Worm (Caenorhabditis elegans) whole organism, L4 larva: ENCODE data around the gene F44A2.7.
A peak's percentile ranks its signal among the peaks of the same experiment; 100 is the strongest.

Source experiments
- F26F4.8 ChIP-seq: fragments of 200-800 bp; sonication (Bioruptor generic); conservative IDR thresholded peaks from 2 replicates; pipeline ENCODE4 v1.3.6; 2022; ENCODE audit warnings: missing genetic modification characterization, missing compliant biosample characterization
- T20F7.1 ChIP-seq: fragments of 200-800 bp; sonication (Bioruptor generic); optimal IDR thresholded peaks from 2 replicates; lab custom pipeline; 2018; ENCODE audit warnings: mild to moderate bottlenecking, missing genetic modification characterization, missing compliant biosample characterization
- T26A8.4 ChIP-seq: fragments of 200-800 bp; sonication (Bioruptor generic); IDR thresholded peaks from 2 replicates; pipeline ENCODE4 v1.3.6; 2022; ENCODE audit warnings: missing genetic modification characterization, missing compliant biosample characterization
- Y105C5A.15 ChIP-seq: fragments of 200-800 bp; sonication (Bioruptor generic); IDR thresholded peaks from 2 replicates; pipeline ENCODE4 v1.3.6; 2022; ENCODE audit warnings: missing genetic modification characterization, missing compliant biosample characterization
- arid-1 ChIP-seq: fragments of 200-800 bp; sonication (Bioruptor generic); conservative IDR thresholded peaks from 2 replicates; pipeline ENCODE4 v1.3.6; 2022; ENCODE audit warnings: missing genetic modification reagents, missing genetic modification characterization, missing compliant biosample characterization
- ceh-20 ChIP-seq: fragments of 200-800 bp; sonication (Bioruptor generic); IDR thresholded peaks from 2 replicates; pipeline ENCODE4 v1.3.6; 2022; ENCODE audit warnings: missing genetic modification reagents, missing genetic modification characterization, missing compliant biosample characterization
- ceh-28 ChIP-seq: fragments of 150-350 bp; optimal IDR thresholded peaks from 2 replicates; lab custom pipeline; 2014; ENCODE audit warnings: missing biosample characterization, missing genetic modification reagents, missing genetic modification characterization
- ceh-44 ChIP-seq: fragments of 200-800 bp; sonication (Bioruptor generic); IDR thresholded peaks from 2 replicates; pipeline ENCODE4 v1.3.6; 2022; ENCODE audit warnings: missing genetic modification reagents, missing genetic modification characterization, missing compliant biosample characterization
- ceh-82 ChIP-seq: sonication (generic microtip); optimal IDR thresholded peaks from 2 replicates; lab custom pipeline; 2017; ENCODE audit warnings: missing biosample characterization, missing genetic modification characterization
- ces-1 ChIP-seq: fragments of 150-350 bp; sonication (generic microtip); optimal IDR thresholded peaks from 4 replicates; lab custom pipeline; 2014; ENCODE audit warnings: missing biosample characterization, missing genetic modification reagents, missing genetic modification characterization
- ctbp-1 ChIP-seq: fragments of 200-800 bp; sonication (Bioruptor generic); IDR thresholded peaks from 2 replicates; pipeline ENCODE4 v1.3.6; 2022; ENCODE audit warnings: missing genetic modification reagents, missing genetic modification characterization, missing compliant biosample characterization
- daf-12 ChIP-seq: fragments of 150-350 bp; optimal IDR thresholded peaks from 2 replicates; lab custom pipeline; 2014; ENCODE audit warnings: missing biosample characterization, missing genetic modification reagents, missing genetic modification characterization
- daf-19 ChIP-seq: fragments of 200-800 bp; sonication (Bioruptor generic); conservative IDR thresholded peaks from 2 replicates; pipeline ENCODE4 v1.3.6; 2022; ENCODE audit warnings: missing genetic modification characterization, missing compliant biosample characterization
- dmd-6 ChIP-seq: fragments of 200-800 bp; sonication (Bioruptor generic); IDR thresholded peaks from 2 replicates; pipeline ENCODE4 v1.3.6; 2022; ENCODE audit warnings: missing genetic modification reagents, missing genetic modification characterization, missing compliant biosample characterization
- duxl-1 ChIP-seq: sonication (generic microtip); optimal IDR thresholded peaks from 2 replicates; lab custom pipeline; 2016; ENCODE audit warnings: mild to moderate bottlenecking, missing genetic modification characterization, moderate library complexity, missing compliant biosample characterization; ENCODE audit not compliant: poor library complexity
- egl-27 ChIP-seq: sonication (generic microtip); optimal IDR thresholded peaks from 3 replicates; lab custom pipeline; 2017; ENCODE audit warnings: missing biosample characterization, missing genetic modification reagents, missing genetic modification characterization
- egl-43 ChIP-seq: fragments of 200-800 bp; sonication (Bioruptor generic); IDR thresholded peaks from 2 replicates; pipeline ENCODE4 v1.3.6; 2022; ENCODE audit warnings: missing genetic modification reagents, missing genetic modification characterization, missing compliant biosample characterization
- fkh-10 ChIP-seq: fragments of 150-350 bp; optimal IDR thresholded peaks from 2 replicates; lab custom pipeline; 2014; ENCODE audit warnings: missing biosample characterization, missing genetic modification reagents, missing genetic modification characterization
- fos-1 ChIP-seq: fragments of 150-350 bp; optimal IDR thresholded peaks from 2 replicates; lab custom pipeline; 2014; ENCODE audit warnings: missing biosample characterization, missing genetic modification characterization
- gei-8 ChIP-seq: fragments of 200-800 bp; sonication (Bioruptor generic); optimal IDR thresholded peaks from 2 replicates; lab custom pipeline; 2018; ENCODE audit warnings: mild to moderate bottlenecking, missing genetic modification characterization, missing compliant biosample characterization
- hmg-1.1 ChIP-seq: fragments of 200-800 bp; sonication (Bioruptor generic); IDR thresholded peaks from 2 replicates; pipeline ENCODE4 v1.3.6; 2022; ENCODE audit warnings: missing genetic modification reagents, missing genetic modification characterization, missing compliant biosample characterization
- jun-1 ChIP-seq: fragments of 150-350 bp; optimal IDR thresholded peaks from 2 replicates; lab custom pipeline; 2014; ENCODE audit warnings: missing biosample characterization, missing genetic modification reagents, missing genetic modification characterization
- lim-7 ChIP-seq: fragments of 200-800 bp; sonication (Bioruptor generic); IDR thresholded peaks from 2 replicates; pipeline ENCODE4 v1.3.6; 2022; ENCODE audit warnings: missing genetic modification characterization, missing compliant biosample characterization
- lin-13 ChIP-seq: fragments of 150-350 bp; optimal IDR thresholded peaks from 2 replicates; lab custom pipeline; 2014; ENCODE audit warnings: missing biosample characterization, missing genetic modification reagents, missing genetic modification characterization
- lin-38 ChIP-seq: fragments of 200-800 bp; sonication (Bioruptor generic); IDR thresholded peaks from 2 replicates; pipeline ENCODE4 v1.3.6; 2022; ENCODE audit warnings: missing genetic modification reagents, missing genetic modification characterization, missing compliant biosample characterization
- lin-39 ChIP-seq: fragments of 150-350 bp; optimal IDR thresholded peaks from 2 replicates; lab custom pipeline; 2014; ENCODE audit warnings: missing biosample characterization, missing genetic modification reagents, missing genetic modification characterization
- madf-5 ChIP-seq, 2 experiments: fragments of 200-800 bp; sonication (Bioruptor generic); IDR thresholded peaks; 2 replicates each; pipeline ENCODE4 v1.3.6; 2022; ENCODE audit warnings: missing compliant biosample characterization in 2 of 2, missing genetic modification characterization in 2 of 2
- mdl-1 ChIP-seq, 2 experiments: fragments of 150-350 bp in 1 of 2; sonication (generic microtip) in 1 of 2; optimal IDR thresholded peaks; 2 replicates each; lab custom pipeline; 2014 to 2017; ENCODE audit warnings: missing biosample characterization in 2 of 2, missing genetic modification characterization in 2 of 2
- mdt-29 ChIP-seq: fragments of 200-800 bp; sonication (Bioruptor generic); IDR thresholded peaks from 2 replicates; pipeline ENCODE4 v1.3.6; 2022; ENCODE audit warnings: missing genetic modification reagents, missing genetic modification characterization, missing compliant biosample characterization
- mep-1 ChIP-seq: fragments of 150-350 bp; sonication (generic microtip); optimal IDR thresholded peaks from 3 replicates; lab custom pipeline; 2014; ENCODE audit warnings: missing biosample characterization, missing genetic modification characterization
- mxl-2 ChIP-seq: fragments of 200-800 bp; sonication (Bioruptor generic); conservative IDR thresholded peaks from 2 replicates; pipeline ENCODE4 v1.3.6; 2022; ENCODE audit warnings: missing genetic modification reagents, missing genetic modification characterization, missing compliant biosample characterization
- nhr-111 ChIP-seq: fragments of 200-800 bp; sonication (Bioruptor generic); optimal IDR thresholded peaks from 2 replicates; lab custom pipeline; 2018; ENCODE audit warnings: mild to moderate bottlenecking, missing genetic modification characterization, missing compliant biosample characterization
- nhr-28 ChIP-seq: fragments of 150-350 bp; optimal IDR thresholded peaks from 2 replicates; lab custom pipeline; 2014; ENCODE audit warnings: missing biosample characterization, missing genetic modification characterization
- nhr-48 ChIP-seq: sonication (generic microtip); optimal IDR thresholded peaks from 2 replicates; lab custom pipeline; 2016; ENCODE audit warnings: mild to moderate bottlenecking, missing genetic modification characterization, missing compliant biosample characterization
- nhr-6 ChIP-seq: fragments of 150-350 bp; optimal IDR thresholded peaks from 2 replicates; lab custom pipeline; 2014; ENCODE audit warnings: missing biosample characterization, missing genetic modification characterization
- nhr-77 ChIP-seq: fragments of 150-350 bp; optimal IDR thresholded peaks from 2 replicates; lab custom pipeline; 2014; ENCODE audit warnings: missing biosample characterization, missing genetic modification characterization
- pha-4 ChIP-seq, 2 experiments: fragments of 150-350 bp in 1 of 2; fragments of 200-800 bp in 1 of 2; sonication (Bioruptor generic) in 1 of 2; IDR thresholded peaks in 1 of 2; optimal IDR thresholded peaks in 1 of 2; 2 replicates each; pipeline versions ENCODE4 v1.3.6 to Lab custom; 2014 to 2022; ENCODE audit warnings: missing genetic modification characterization in 2 of 2, missing genetic modification reagents in 2 of 2, missing biosample characterization in 1 of 2, missing compliant biosample characterization in 1 of 2
- php-3 ChIP-seq: fragments of 200-800 bp; sonication (Bioruptor generic); IDR thresholded peaks from 2 replicates; pipeline ENCODE4 v1.3.6; 2022; ENCODE audit warnings: missing genetic modification reagents, missing genetic modification characterization, missing compliant biosample characterization
- saeg-2 ChIP-seq: fragments of 200-800 bp; sonication (Bioruptor generic); IDR thresholded peaks from 2 replicates; pipeline ENCODE4 v1.3.6; 2022; ENCODE audit warnings: missing genetic modification reagents, missing genetic modification characterization, missing compliant biosample characterization
- sdz-12 ChIP-seq: fragments of 200-800 bp; sonication (Bioruptor generic); optimal IDR thresholded peaks from 2 replicates; lab custom pipeline; 2018; ENCODE audit warnings: mild to moderate bottlenecking, missing genetic modification characterization, missing compliant biosample characterization
- set-16 ChIP-seq: fragments of 200-800 bp; sonication (Bioruptor generic); IDR thresholded peaks from 2 replicates; pipeline ENCODE4 v1.3.6; 2022; ENCODE audit warnings: missing genetic modification reagents, missing genetic modification characterization, missing compliant biosample characterization
- snpc-4 ChIP-seq: fragments of 150-350 bp; optimal IDR thresholded peaks from 2 replicates; lab custom pipeline; 2014; ENCODE audit warnings: missing biosample characterization, missing genetic modification characterization
- spr-3 ChIP-seq: fragments of 200-800 bp; sonication (Bioruptor generic); optimal IDR thresholded peaks from 2 replicates; lab custom pipeline; 2018; ENCODE audit warnings: mild to moderate bottlenecking, missing genetic modification characterization, missing compliant biosample characterization
- tag-97 ChIP-seq: fragments of 200-800 bp; sonication (Bioruptor generic); IDR thresholded peaks from 2 replicates; pipeline ENCODE4 v1.3.6; 2022; ENCODE audit warnings: missing genetic modification characterization, missing compliant biosample characterization
- unc-130 ChIP-seq: sonication (generic microtip); optimal IDR thresholded peaks from 2 replicates; lab custom pipeline; 2016; ENCODE audit warnings: missing genetic modification reagents, missing genetic modification characterization, missing compliant biosample characterization
- vab-7 ChIP-seq: fragments of 200-800 bp; sonication (Bioruptor generic); IDR thresholded peaks from 2 replicates; pipeline ENCODE4 v1.3.6; 2022; ENCODE audit warnings: missing genetic modification reagents, missing genetic modification characterization, missing compliant biosample characterization
- zfp-2 ChIP-seq: sonication (generic microtip); optimal IDR thresholded peaks from 2 replicates; lab custom pipeline; 2016; ENCODE audit warnings: mild to moderate bottlenecking, missing genetic modification characterization, missing compliant biosample characterization
- ztf-11 ChIP-seq: fragments of 150-350 bp; optimal IDR thresholded peaks from 2 replicates; lab custom pipeline; 2014; ENCODE audit warnings: missing biosample characterization, missing genetic modification characterization

Gene F44A2.7

DNA sequence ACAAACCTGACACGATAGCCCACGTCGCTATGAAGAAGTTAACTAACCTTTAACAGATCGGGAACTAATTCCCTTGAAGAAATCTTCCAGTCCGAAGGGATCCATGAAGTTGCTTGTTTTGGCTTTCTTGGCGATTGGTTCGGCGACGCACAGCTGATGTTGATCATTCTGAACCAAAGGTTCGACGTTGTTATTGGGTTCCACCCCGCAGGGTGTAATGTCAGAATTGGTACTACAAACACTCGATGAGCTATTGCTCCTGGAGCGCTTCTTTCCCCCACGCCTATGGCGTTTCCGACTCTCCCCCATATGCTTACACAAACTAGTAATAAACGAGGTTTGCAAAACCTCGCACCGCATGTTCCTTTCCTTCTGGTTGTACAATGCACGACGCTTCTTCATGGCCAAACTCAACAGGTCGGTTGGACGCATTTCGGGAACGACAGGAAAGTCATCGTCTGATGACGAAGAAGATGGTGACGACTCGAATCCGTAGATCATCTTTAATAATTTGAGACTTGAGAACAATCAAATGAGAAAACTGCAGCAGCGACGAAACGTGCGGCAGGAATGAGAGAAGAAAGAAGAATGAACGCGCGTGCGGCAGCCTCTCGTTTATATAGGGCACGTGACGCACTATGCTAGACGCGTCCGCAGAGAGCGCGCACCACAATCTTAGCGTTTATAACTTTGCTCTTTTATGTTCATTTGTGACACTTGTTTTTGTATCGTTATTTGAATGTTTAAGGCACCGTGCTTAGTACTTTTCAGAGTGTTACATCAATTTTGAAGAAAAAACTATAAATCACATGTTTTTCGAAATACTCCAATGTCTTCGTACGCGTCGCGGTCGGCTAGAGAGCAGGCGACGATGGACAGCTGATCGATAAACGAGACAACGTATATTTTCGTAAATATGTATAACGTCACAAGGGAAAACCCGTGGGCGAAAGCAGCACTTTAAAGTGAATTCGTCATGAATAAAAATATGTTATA lies 22.6 kb downstream of the F44A2.7 start, which contains the start of gene tos-1 (continued):
- no peak for TF ChIP-seq Y105C5A.15 (GFP tag; lab: Robert Waterston, UW)
- TF ChIP-seq ztf-11: no peak
- peak; percentile 94 for TF ChIP-seq php-3
- peak; percentile 97 for TF ChIP-seq nhr-28 (tag; lab: Kevin White, UChicago)
- peak; percentile 96 for TF ChIP-seq nhr-77 (tag; lab: Kevin White, UChicago)
- peak; percentile 98 for TF ChIP-seq mdt-29 (GFP tag; lab: Robert Waterston, UW)
- peak; percentile 90 for TF ChIP-seq vab-7 (GFP tag; lab: Robert Waterston, UW)
- peak; percentile 96 for TF ChIP-seq T26A8.4
- TF ChIP-seq egl-27 (tag; lab: Kevin White, UChicago): no peak
- peak; percentile 95 for TF ChIP-seq nhr-6 (tag; lab: Kevin White, UChicago)
- peak; percentile 98 for TF ChIP-seq hmg-1.1 (GFP tag; lab: Robert Waterston, UW)
- TF ChIP-seq spr-3: peak; percentile 85
- no peak for TF ChIP-seq tag-97 (GFP tag; lab: Robert Waterston, UW)
- peak; percentile 85 for TF ChIP-seq ces-1
- TF ChIP-seq mxl-2: peak; percentile 77; the same call in 1 of the 2 replicates
- TF ChIP-seq sdz-12 (GFP tag; lab: Kevin White, UChicago): peak; percentile 51
- TF ChIP-seq ceh-44 (GFP tag; lab: Robert Waterston, UW): no peak
- TF ChIP-seq mdl-1 (tag; optimal IDR thresholded peaks at IDR 0.05; lab: Kevin White, UChicago): peak; percentile 99
- TF ChIP-seq egl-43 (GFP tag; lab: Robert Waterston, UW): no peak
- peak; percentile 36; the same call in 1 of the 2 replicates for TF ChIP-seq lim-7 (GFP tag; lab: Robert Waterston, UW)
- peak; percentile 48 to 90; a peak in 1 of 4 replicates for TF ChIP-seq madf-5 (GFP tag; IDR thresholded peaks at IDR 0.05; lab: Robert Waterston, UW)
- peak; percentile 97 for TF ChIP-seq T20F7.1 (GFP tag; lab: Kevin White, UChicago)
- TF ChIP-seq dmd-6: peak; percentile 99
- peak; percentile 95 for TF ChIP-seq saeg-2 (GFP tag; lab: Robert Waterston, UW)
- TF ChIP-seq fos-1 (tag; lab: Kevin White, UChicago): no peak
- TF ChIP-seq jun-1: peak; percentile 94
- no peak for TF ChIP-seq nhr-111 (GFP tag; lab: Kevin White, UChicago)
- peak; percentile 77; the same call in 1 of the 2 replicates for TF ChIP-seq set-16
- TF ChIP-seq gei-8: peak; percentile 95
- peak; percentile 87 for TF ChIP-seq daf-19 (GFP tag; lab: Robert Waterston, UW)
- TF ChIP-seq ceh-28 (tag; lab: Kevin White, UChicago): peak; percentile 84
- TF ChIP-seq lin-39: peak; percentile 46
- TF ChIP-seq daf-12 (tag; lab: Kevin White, UChicago): no peak
- TF ChIP-seq mep-1 (tag; lab: Kevin White, UChicago): peak; percentile 98
- TF ChIP-seq pha-4 (GFP tag; IDR thresholded peaks at IDR 0.05; lab: Robert Waterston, UW): peak; percentile 94
- TF ChIP-seq pha-4 (tag; optimal IDR thresholded peaks at IDR 0.05; lab: Kevin White, UChicago): no peak
- TF ChIP-seq unc-130 (GFP tag; lab: Kevin White, UChicago): peak; percentile 58
- TF ChIP-seq lin-38 (GFP tag; lab: Robert Waterston, UW): peak; percentile 84
- peak; percentile 97 for TF ChIP-seq nhr-48 (tag; lab: Kevin White, UChicago)
- TF ChIP-seq fkh-10 (GFP tag; lab: Kevin White, UChicago): peak; percentile 98
- TF ChIP-seq lin-13 (GFP tag; lab: Kevin White, UChicago): peak; percentile 91
- TF ChIP-seq duxl-1 (tag; lab: Kevin White, UChicago): peak; percentile 68
- TF ChIP-seq zfp-2 (tag; lab: Kevin White, UChicago): peak; percentile 88
- no peak for TF ChIP-seq F26F4.8 (GFP tag; lab: Robert Waterston, UW)
- TF ChIP-seq ctbp-1 (GFP tag; lab: Robert Waterston, UW): peak; percentile 97
- peak; percentile 100 for TF ChIP-seq ceh-20 (GFP tag; lab: Robert Waterston, UW)
- peak; percentile 61 for TF ChIP-seq arid-1 (GFP tag; lab: Robert Waterston, UW)
- TF ChIP-seq ceh-82 (tag; lab: Kevin White, UChicago): no peak
- peak; percentile 33 for TF ChIP-seq snpc-4 (tag; lab: Kevin White, UChicago)
